Fruit fly (Drosophila melanogaster): ENCODE data around the gene stumps.

Gene stumps

DNA sequence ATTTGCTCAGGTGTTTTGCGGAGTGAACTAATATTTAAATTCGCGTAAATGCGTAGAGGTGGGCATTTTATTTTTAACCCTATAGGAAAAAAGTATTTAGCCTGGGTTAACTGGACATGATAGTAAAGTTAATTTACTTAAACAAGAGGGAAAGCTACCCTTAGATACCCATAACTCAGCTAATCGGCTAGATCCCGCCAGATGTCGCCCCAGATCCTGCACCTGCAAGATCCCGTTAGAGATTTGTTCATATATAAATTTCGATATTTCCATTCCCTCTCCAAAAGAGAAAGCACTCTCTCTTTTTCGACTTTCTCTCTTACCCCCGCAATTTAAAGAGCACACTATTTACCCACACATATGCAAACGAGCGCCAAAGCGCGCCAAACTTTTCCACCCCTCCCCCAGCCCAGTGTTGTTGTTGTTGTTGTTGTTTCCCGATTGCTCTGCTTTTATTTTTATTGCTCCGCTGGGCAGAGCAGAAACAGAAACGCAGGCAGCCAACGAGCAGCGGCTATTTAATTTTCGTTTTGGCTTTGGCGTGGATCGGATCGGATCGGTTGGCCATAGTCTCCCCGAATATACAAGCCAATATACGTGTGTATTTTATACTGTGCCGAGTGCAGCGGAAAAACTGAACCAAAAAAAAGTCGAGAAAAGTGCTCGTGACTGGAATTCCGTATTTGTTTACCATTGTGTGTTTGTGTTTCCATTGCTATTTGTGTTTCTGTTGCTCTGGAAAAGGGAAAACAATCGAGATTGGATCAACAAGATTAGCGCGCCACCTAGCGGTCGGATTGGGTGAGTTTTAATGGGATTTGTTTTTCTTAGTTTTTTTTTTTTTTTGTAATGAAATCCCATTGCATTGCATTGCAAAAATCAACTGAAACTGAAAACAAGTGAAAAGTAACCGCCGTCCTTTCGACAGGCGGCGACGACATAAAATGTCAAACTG is at the start of gene stumps:
stumps (plus strand) TSS at position 526 of the 955 bp plus-strand sequence.
- TF ChIP-seq CG12768 (GFP tag; optimal IDR thresholded peaks at IDR 0.05) (peak; percentile 47), toe (GFP tag; optimal IDR thresholded peaks at IDR 0.05) (no peak), CG7101 (tag; optimal IDR thresholded peaks at IDR 0.05) (no peak)

DNA sequence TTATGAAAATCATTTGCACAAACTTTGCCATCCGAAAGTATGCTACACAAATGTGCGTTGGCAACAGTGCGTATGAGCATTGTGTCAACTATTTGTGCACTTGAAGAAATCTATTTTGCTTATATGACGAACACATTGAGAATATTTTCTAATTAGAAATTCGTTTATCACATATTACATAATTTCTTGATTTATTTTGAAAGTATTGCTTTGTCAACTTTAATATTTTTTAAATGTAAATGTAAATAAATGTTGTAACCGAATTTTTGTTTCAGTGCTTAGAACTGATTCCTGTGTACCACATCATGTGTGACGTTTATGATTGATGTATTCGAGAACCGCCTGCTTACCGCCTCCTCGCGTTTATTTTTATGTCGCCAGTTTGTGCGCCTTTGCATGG is 35.0 kb upstream of the stumps start:
- TF ChIP-seq pad (GFP tag; optimal IDR thresholded peaks at IDR 0.05) (no peak), Clk (GFP tag; optimal IDR thresholded peaks at IDR 0.05) (no peak), CG7101 (tag; optimal IDR thresholded peaks at IDR 0.05) (no peak), Hr96 (GFP tag; optimal IDR thresholded peaks at IDR 0.05) (no peak), CG1620 (GFP tag; optimal IDR thresholded peaks at IDR 0.05) (no peak), tj (GFP tag; optimal IDR thresholded peaks at IDR 0.05) (no peak), cic (GFP tag; optimal IDR thresholded peaks at IDR 0.05) (no peak), CG12768 (GFP tag; optimal IDR thresholded peaks at IDR 0.05) (no peak), Crg-1 (GFP tag; optimal IDR thresholded peaks at IDR 0.05) (no peak), Mnt (GFP tag; optimal IDR thresholded peaks at IDR 0.05) (no peak), cnc (optimal IDR thresholded peaks at IDR 0.05) (no peak)

- no peak for TF ChIP-seq CG12768 (GFP tag; optimal IDR thresholded peaks at IDR 0.05)
Observed at dm6 chr3R:14548752-14549151, 28.3 kb upstream of the stumps start.

DNA sequence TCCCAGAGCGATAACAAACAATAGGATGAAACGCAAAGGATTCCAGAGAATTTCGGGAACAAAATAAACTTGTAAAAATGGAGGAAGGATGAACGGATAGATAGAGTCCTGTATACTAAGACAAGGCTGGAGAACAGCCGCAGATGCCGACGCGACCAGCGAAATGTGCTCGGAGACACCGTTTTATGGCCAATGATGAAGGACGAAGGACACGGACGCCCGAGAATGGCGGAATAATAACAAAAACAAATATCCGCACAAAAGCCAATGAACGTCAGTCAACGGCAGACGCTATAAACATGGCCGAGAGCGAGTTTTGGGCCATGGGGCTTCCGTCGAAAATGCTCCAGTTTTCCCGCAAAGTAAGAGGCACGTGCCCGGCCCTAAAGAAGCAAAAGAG is 22.0 kb upstream of the stumps start:
- no peak for TF ChIP-seq CG5204 (GFP tag; optimal IDR thresholded peaks at IDR 0.05)
- TF ChIP-seq CG11617 (GFP tag; optimal IDR thresholded peaks at IDR 0.05), result no peak
- no peak for TF ChIP-seq ovo (GFP tag; optimal IDR thresholded peaks at IDR 0.05)
- no peak for TF ChIP-seq toe (GFP tag; optimal IDR thresholded peaks at IDR 0.05)
- TF ChIP-seq Mnt (GFP tag; optimal IDR thresholded peaks at IDR 0.05), result no peak
- TF ChIP-seq pad (GFP tag; optimal IDR thresholded peaks at IDR 0.05), result no peak

- TF ChIP-seq CG11617 (GFP tag; optimal IDR thresholded peaks at IDR 0.05) (peak; percentile 63), bab1 (GFP tag; optimal IDR thresholded peaks at IDR 0.05) (no peak), CG5204 (GFP tag; optimal IDR thresholded peaks at IDR 0.05) (no peak), ovo (GFP tag; optimal IDR thresholded peaks at IDR 0.05) (peak; percentile 17), Mnt (GFP tag; optimal IDR thresholded peaks at IDR 0.05) (peak; percentile 38), toe (GFP tag; optimal IDR thresholded peaks at IDR 0.05) (no peak), Hr96 (GFP tag; optimal IDR thresholded peaks at IDR 0.05) (peak; percentile 42), tj (GFP tag; optimal IDR thresholded peaks at IDR 0.05) (peak; percentile 36), cnc (optimal IDR thresholded peaks at IDR 0.05) (no peak), CG7045 (GFP tag; optimal IDR thresholded peaks at IDR 0.05) (peak; percentile 43), pad (GFP tag; optimal IDR thresholded peaks at IDR 0.05) (no peak), Crg-1 (GFP tag; optimal IDR thresholded peaks at IDR 0.05) (peak; percentile 33), CG14711 (tag; optimal IDR thresholded peaks at IDR 0.05) (no peak), Clk (GFP tag; optimal IDR thresholded peaks at IDR 0.05) (no peak), CG1620 (GFP tag; optimal IDR thresholded peaks at IDR 0.05) (no peak), CG12768 (GFP tag; optimal IDR thresholded peaks at IDR 0.05) (peak; percentile 79), cic (GFP tag; optimal IDR thresholded peaks at IDR 0.05) (peak; percentile 89), kay (GFP tag; ENCODE audit: borderline replicate concordance) (peak; percentile 91), CG33017 (tag; optimal IDR thresholded peaks at IDR 0.05) (peak; percentile 61)
Observed at dm6 chr3R:14557480-14558354, 19.3 kb upstream of the stumps start, which contains the start of gene Pde6. Gene Pde6 (minus strand): TSS chr3R:14558304.

DNA sequence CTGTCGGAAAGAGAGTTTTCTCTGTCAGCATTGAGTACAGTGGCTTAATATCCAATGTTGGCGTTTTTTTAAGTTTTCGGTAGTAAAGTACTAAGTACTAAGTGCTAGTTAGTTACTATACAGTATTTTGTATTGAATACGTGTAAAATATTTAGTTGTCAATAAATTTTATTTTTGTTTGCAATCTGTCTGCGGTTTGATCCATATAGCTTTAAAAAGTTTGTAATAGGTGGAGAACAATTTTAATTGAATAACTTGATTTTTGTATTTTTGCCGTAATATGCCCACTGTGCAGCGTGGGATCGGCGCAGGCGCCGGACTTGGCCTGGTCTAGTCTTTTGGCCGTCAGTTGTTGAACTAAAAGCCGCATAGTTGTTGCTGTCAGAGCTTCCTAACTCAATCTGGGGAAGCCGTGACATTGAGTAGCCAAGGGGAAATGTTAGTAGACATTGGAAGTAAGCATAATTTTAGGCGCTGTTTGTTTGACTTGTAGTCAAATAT is 18.6 kb upstream of the stumps start:
- peak; percentile 89 for TF ChIP-seq CG7045 (GFP tag; optimal IDR thresholded peaks at IDR 0.05)
- no peak for TF ChIP-seq CG1620 (GFP tag; optimal IDR thresholded peaks at IDR 0.05)
- peak; percentile 70 for TF ChIP-seq Clk (GFP tag; optimal IDR thresholded peaks at IDR 0.05)
- peak; percentile 30 for TF ChIP-seq tj (GFP tag; optimal IDR thresholded peaks at IDR 0.05)
- TF ChIP-seq toe (GFP tag; optimal IDR thresholded peaks at IDR 0.05), result peak; percentile 73
- TF ChIP-seq CG14711 (tag; optimal IDR thresholded peaks at IDR 0.05), result peak; percentile 72
- peak; percentile 53 for TF ChIP-seq cic (GFP tag; optimal IDR thresholded peaks at IDR 0.05)
- TF ChIP-seq cnc (optimal IDR thresholded peaks at IDR 0.05), result no peak
- TF ChIP-seq bab1 (GFP tag; optimal IDR thresholded peaks at IDR 0.05), result no peak
- TF ChIP-seq CG7101 (tag; optimal IDR thresholded peaks at IDR 0.05), result peak; percentile 79
- peak; percentile 44 for TF ChIP-seq Crg-1 (GFP tag; optimal IDR thresholded peaks at IDR 0.05)
- TF ChIP-seq CG33017 (tag; optimal IDR thresholded peaks at IDR 0.05), result peak; percentile 88
- peak; percentile 87 for TF ChIP-seq CG12768 (GFP tag; optimal IDR thresholded peaks at IDR 0.05)
- peak; percentile 74 for TF ChIP-seq Hr96 (GFP tag; optimal IDR thresholded peaks at IDR 0.05)
- no peak for TF ChIP-seq kay (GFP tag; ENCODE audit: borderline replicate concordance)
- TF ChIP-seq Mnt (GFP tag; optimal IDR thresholded peaks at IDR 0.05), result peak; percentile 11
- peak; percentile 57 for TF ChIP-seq pad (GFP tag; optimal IDR thresholded peaks at IDR 0.05)
- peak; percentile 87 for TF ChIP-seq CG5204 (GFP tag; optimal IDR thresholded peaks at IDR 0.05)
- peak; percentile 69 for TF ChIP-seq CG11617 (GFP tag; optimal IDR thresholded peaks at IDR 0.05)
- no peak for TF ChIP-seq ovo (GFP tag; optimal IDR thresholded peaks at IDR 0.05)
